Fruit fly (Drosophila melanogaster) whole organism, pupa: ENCODE data around the gene bora.

Source experiments
- CG10348 ChIP-seq: fragments of 200-800 bp; sonication (Bioruptor generic); IDR thresholded peaks from 2 replicates; pipeline ENCODE4 v1.3.6; 2022; ENCODE audit warnings: missing biosample characterization, missing genetic modification characterization
- CG12605 ChIP-seq: fragments of 200-800 bp; sonication (Bioruptor generic); IDR thresholded peaks from 2 replicates; pipeline ENCODE4 v1.3.6; 2022; ENCODE audit warnings: missing biosample characterization, missing genetic modification characterization
- CG15710 ChIP-seq: fragments of 200-800 bp; sonication (Bioruptor generic); optimal IDR thresholded peaks from 2 replicates; lab custom pipeline; 2018; ENCODE audit warnings: missing biosample characterization, mild to moderate bottlenecking, missing genetic modification characterization, moderate library complexity
- CG17806 ChIP-seq: fragments of 200-800 bp; sonication (Bioruptor generic); optimal IDR thresholded peaks from 2 replicates; lab custom pipeline; 2018; ENCODE audit warnings: missing biosample characterization, mild to moderate bottlenecking, missing genetic modification characterization, moderate library complexity
- CG32121 ChIP-seq: fragments of 200-800 bp; sonication (Bioruptor generic); IDR thresholded peaks from 2 replicates; pipeline ENCODE4 v1.3.6; 2022; ENCODE audit warnings: missing biosample characterization, missing genetic modification characterization
- CG34367 ChIP-seq: fragments of 200-800 bp; sonication (Bioruptor generic); optimal IDR thresholded peaks from 2 replicates; lab custom pipeline; 2018; ENCODE audit warnings: missing biosample characterization, mild to moderate bottlenecking, missing genetic modification characterization
- CG8301 ChIP-seq: fragments of 200-800 bp; sonication (Bioruptor generic); optimal IDR thresholded peaks from 2 replicates; lab custom pipeline; 2018; ENCODE audit warnings: missing biosample characterization, mild to moderate bottlenecking, missing genetic modification characterization
- CG9948 ChIP-seq: fragments of 200-800 bp; sonication (Bioruptor generic); optimal IDR thresholded peaks from 2 replicates; lab custom pipeline; 2018; ENCODE audit warnings: missing biosample characterization, mild to moderate bottlenecking, missing genetic modification characterization, moderate library complexity
- Ets98B ChIP-seq: fragments of 200-800 bp; sonication (Bioruptor generic); IDR thresholded peaks from 2 replicates; pipeline ENCODE4 v1.3.6; 2022; ENCODE audit warnings: missing biosample characterization, missing genetic modification characterization
- Pif1B ChIP-seq: fragments of 200-800 bp; sonication (Bioruptor generic); optimal IDR thresholded peaks from 3 replicates; lab custom pipeline; 2016; ENCODE audit warnings: missing biosample characterization, missing genetic modification characterization
- gl ChIP-seq: fragments of 200-800 bp; sonication (Bioruptor generic); optimal IDR thresholded peaks from 2 replicates; lab custom pipeline; 2018; ENCODE audit warnings: missing biosample characterization, mild to moderate bottlenecking, missing genetic modification characterization

DNA sequence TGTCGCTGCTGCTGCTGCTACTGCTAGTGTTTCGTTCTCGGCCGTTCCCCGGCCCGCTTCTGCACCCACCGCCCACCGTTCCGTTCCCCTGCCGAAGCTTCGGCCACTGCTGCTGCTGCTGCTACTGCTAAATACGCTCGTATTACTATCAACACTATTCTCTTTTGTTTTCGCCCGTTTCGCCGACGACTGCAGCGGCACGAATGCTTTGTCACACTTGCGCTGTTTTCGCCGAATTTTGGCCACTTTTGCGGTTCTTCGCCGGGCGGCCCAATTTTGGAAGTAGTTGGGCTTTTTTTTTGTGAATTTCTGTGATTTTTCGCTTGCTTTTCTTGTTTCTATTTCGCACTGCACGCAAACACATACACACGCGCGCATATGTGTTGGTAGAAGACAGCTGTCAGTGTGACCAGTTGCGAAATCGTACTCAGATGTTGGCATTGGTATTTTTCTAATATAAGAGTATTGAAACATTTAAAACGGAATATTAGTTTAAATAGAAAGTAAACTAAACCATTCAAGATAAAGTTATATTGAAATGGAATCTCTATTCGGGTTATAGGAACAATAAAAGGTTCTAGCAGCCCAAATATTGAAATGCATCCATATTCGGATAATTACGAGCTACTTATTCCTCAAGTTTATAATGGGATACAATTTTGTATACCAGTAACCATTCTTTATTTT is 614 bp upstream of the bora start, which contains the start of gene not:
- TF ChIP-seq Pif1B (GFP tag; lab: Kevin White, UChicago) (no peak), CG9948 (tag; lab: Kevin White, UChicago) (no peak), CG17806 (tag; lab: Kevin White, UChicago) (no peak), gl (no peak), CG15710 (tag; lab: Kevin White, UChicago) (no peak), Ets98B (GFP tag; lab: Robert Waterston, UW) (no peak; the same call in 1 of the 2 replicates), CG10348 (GFP tag; lab: Robert Waterston, UW) (no peak), CG34367 (no peak), CG32121 (GFP tag; lab: Robert Waterston, UW) (no peak), CG8301 (no peak), CG12605 (0 out of 2 replicates have a peak, but pooled peaks have one; percentile 5)
